Fruit fly (Drosophila melanogaster) whole organism, adult: ENCODE data around the gene CG43816.

Source experiments
- CG12768 ChIP-seq: fragments of 200-800 bp; sonication (Bioruptor generic); optimal IDR thresholded peaks from 2 replicates; lab custom pipeline; 2017; ENCODE audit warnings: missing biosample characterization, missing genetic modification characterization, mild to moderate bottlenecking, moderate library complexity, missing genetic modification reagents
- CG14711 ChIP-seq: fragments of 200-800 bp; sonication (Bioruptor generic); optimal IDR thresholded peaks from 2 replicates; lab custom pipeline; 2018; ENCODE audit warnings: missing biosample characterization, mild to moderate bottlenecking, missing genetic modification characterization, moderate library complexity
- CG1620 ChIP-seq: fragments of 200-800 bp; sonication (Bioruptor generic); optimal IDR thresholded peaks from 2 replicates; lab custom pipeline; 2016; ENCODE audit warnings: missing biosample characterization, missing genetic modification characterization
- CG33017 ChIP-seq: fragments of 200-800 bp; sonication (Bioruptor generic); optimal IDR thresholded peaks from 2 replicates; lab custom pipeline; 2018; ENCODE audit warnings: missing biosample characterization, mild to moderate bottlenecking, missing genetic modification characterization, moderate library complexity
- CG7101 ChIP-seq: fragments of 200-800 bp; sonication (Bioruptor generic); optimal IDR thresholded peaks from 2 replicates; lab custom pipeline; 2018; ENCODE audit warnings: missing biosample characterization, mild to moderate bottlenecking, missing genetic modification characterization, moderate library complexity
- Clk ChIP-seq: fragments of 200-800 bp; sonication (Bioruptor generic); optimal IDR thresholded peaks from 2 replicates; lab custom pipeline; 2017; ENCODE audit warnings: missing biosample characterization, missing genetic modification characterization
- Crg-1 ChIP-seq: fragments of 200-800 bp; sonication (Bioruptor generic); optimal IDR thresholded peaks from 2 replicates; lab custom pipeline; 2016; ENCODE audit warnings: missing biosample characterization, missing genetic modification characterization
- Hr96 ChIP-seq: fragments of 200-800 bp; sonication (Bioruptor generic); optimal IDR thresholded peaks from 2 replicates; lab custom pipeline; 2016; ENCODE audit warnings: missing biosample characterization, missing genetic modification characterization
- cnc ChIP-seq, 2 experiments: fragments of >200 bp; optimal IDR thresholded peaks; 2 replicates each; lab custom pipeline; 2017
- pad ChIP-seq: fragments of 200-800 bp; sonication (Bioruptor generic); optimal IDR thresholded peaks from 3 replicates; lab custom pipeline; 2017; ENCODE audit warnings: missing biosample characterization, missing genetic modification characterization, mild to moderate bottlenecking, moderate library complexity, missing genetic modification reagents
- tj ChIP-seq: fragments of 200-800 bp; sonication (Bioruptor generic); optimal IDR thresholded peaks from 3 replicates; lab custom pipeline; 2017; ENCODE audit warnings: missing biosample characterization, mild to moderate bottlenecking, missing genetic modification characterization, moderate library complexity
- toe ChIP-seq: fragments of 200-800 bp; sonication (Bioruptor generic); optimal IDR thresholded peaks from 2 replicates; lab custom pipeline; 2016; ENCODE audit warnings: missing biosample characterization, missing genetic modification characterization

- no peak for TF ChIP-seq CG12768 (GFP tag; lab: Kevin White, UChicago)
- TF ChIP-seq CG33017, result no peak
- TF ChIP-seq CG7101 (tag; lab: Kevin White, UChicago), result no peak
- no peak for TF ChIP-seq CG1620 (GFP tag; lab: Kevin White, UChicago)
- TF ChIP-seq CG14711 (tag; lab: Kevin White, UChicago), result no peak
- TF ChIP-seq Hr96 (GFP tag; lab: Kevin White, UChicago), result no peak
- no peak for TF ChIP-seq toe
- no peak for TF ChIP-seq Crg-1 (GFP tag; lab: Kevin White, UChicago)
- no peak for TF ChIP-seq cnc (optimal IDR thresholded peaks at IDR 0.05; lab: Kevin White, UChicago)
- no peak for TF ChIP-seq pad (GFP tag; lab: Kevin White, UChicago)
- TF ChIP-seq Clk (GFP tag; lab: Kevin White, UChicago), result no peak
- TF ChIP-seq tj (GFP tag; lab: Kevin White, UChicago), result no peak
These were observed 46.6 kb upstream of the CG43816 start, which contains the start of gene CG18063 for dm6 chr2L:15957558-15957957.
